Worm (Caenorhabditis elegans): ENCODE data around the gene smi-1.

The smi-1 gene

ce11 chrIII:1860129-1860528 lies 18.0 kb upstream of the smi-1 start, which contains the start of gene ttc-7:
ttc-7 (plus strand) TSS chrIII:1860429.
- no peak for TF ChIP-seq hlh-26 (GFP tag; conservative IDR thresholded peaks at IDR 0.05)
- no peak for TF ChIP-seq dpff-1 (tag; optimal IDR thresholded peaks at IDR 0.05)
- no peak for TF ChIP-seq ets-4 (GFP tag; optimal IDR thresholded peaks at IDR 0.05)
- no peak for TF ChIP-seq lin-26 (GFP tag; IDR thresholded peaks at IDR 0.05)
- no peak for TF ChIP-seq ceh-40 (GFP tag; IDR thresholded peaks at IDR 0.05)
- TF ChIP-seq zfh-2 (GFP tag; conservative IDR thresholded peaks at IDR 0.05) = no peak
- TF ChIP-seq F23B12.7 (tag; optimal IDR thresholded peaks at IDR 0.05; ENCODE audit: insufficient read depth) = no peak
- TF ChIP-seq pha-4 (tag; optimal IDR thresholded peaks at IDR 0.05) = no peak
- TF ChIP-seq nhr-80 (tag; optimal IDR thresholded peaks at IDR 0.05) = no peak
- no peak for TF ChIP-seq T07F8.4 (tag; optimal IDR thresholded peaks at IDR 0.05)
- no peak for TF ChIP-seq repo-1 (tag; optimal IDR thresholded peaks at IDR 0.05)
- no peak for TF ChIP-seq F57C9.4 (tag; optimal IDR thresholded peaks at IDR 0.05)
- no peak for TF ChIP-seq hrde-1 (tag; optimal IDR thresholded peaks at IDR 0.05; ENCODE audit: borderline replicate concordance)
- no peak for TF ChIP-seq nfya-2 (GFP tag; IDR thresholded peaks at IDR 0.05)

- no peak for TF ChIP-seq mel-28 (tag; optimal IDR thresholded peaks at IDR 0.05; ENCODE audit: borderline replicate concordance)
- TF ChIP-seq ztf-18 (tag; optimal IDR thresholded peaks at IDR 0.05) = no peak
- TF ChIP-seq lin-54 (GFP tag; optimal IDR thresholded peaks at IDR 0.05) = no peak
- TF ChIP-seq F23B12.7 (tag; optimal IDR thresholded peaks at IDR 0.05; ENCODE audit: insufficient read depth) = no peak
- TF ChIP-seq egrh-3 (GFP tag; IDR thresholded peaks at IDR 0.05) = no peak
- TF ChIP-seq dpff-1 (tag; optimal IDR thresholded peaks at IDR 0.05) = no peak
- TF ChIP-seq attf-6 (GFP tag; IDR thresholded peaks at IDR 0.05) = no peak
- TF ChIP-seq repo-1 (tag; optimal IDR thresholded peaks at IDR 0.05) = no peak
- no peak for TF ChIP-seq cebp-2 (GFP tag; IDR thresholded peaks at IDR 0.05)
- no peak for TF ChIP-seq lir-1 (GFP tag; conservative IDR thresholded peaks at IDR 0.05)
- TF ChIP-seq sdz-38 (tag; optimal IDR thresholded peaks at IDR 0.05) = no peak
- TF ChIP-seq hmg-20 (GFP tag; IDR thresholded peaks at IDR 0.05) = no peak
Measured at ce11 chrIII:1876267-1876865, 1.8 kb upstream of the smi-1 start.

DNA sequence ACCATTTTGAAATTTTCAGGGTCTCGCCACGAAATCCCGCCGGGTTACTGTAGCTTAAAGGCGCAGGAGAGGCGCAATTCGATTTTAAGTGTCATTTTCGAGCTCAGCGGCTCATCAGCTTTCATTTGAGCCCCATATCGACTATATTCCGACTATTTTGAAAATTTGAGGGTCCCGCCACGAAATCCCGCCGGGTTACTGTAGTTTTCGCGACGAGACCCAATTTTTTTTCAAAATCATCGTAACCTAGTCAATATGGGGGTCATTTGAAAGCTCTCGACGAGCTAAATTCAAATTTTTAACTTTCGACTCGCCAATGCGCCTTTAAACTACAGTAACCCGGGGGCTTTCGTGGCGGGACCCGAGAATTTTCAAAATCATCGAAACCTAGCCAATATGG lies 976 bp upstream of the smi-1 start:
- TF ChIP-seq F49E8.2 (tag; optimal IDR thresholded peaks at IDR 0.05; ENCODE audit: insufficient read depth) = no peak
- no peak for TF ChIP-seq rpc-1 (optimal IDR thresholded peaks at IDR 0.05)
- TF ChIP-seq rpc-1 (tag; optimal IDR thresholded peaks at IDR 0.05) = no peak
- no peak for TF ChIP-seq cebp-1 (GFP tag; IDR thresholded peaks at IDR 0.05)
- peak; percentile 0 for TF ChIP-seq cebp-1 (tag; optimal IDR thresholded peaks at IDR 0.05)
- TF ChIP-seq F33H1.4 (GFP tag; IDR thresholded peaks at IDR 0.05) = peak; percentile 69
- no peak for TF ChIP-seq lin-40 (tag; optimal IDR thresholded peaks at IDR 0.05)
- no peak for TF ChIP-seq hlh-26 (GFP tag; conservative IDR thresholded peaks at IDR 0.05)
- TF ChIP-seq K12H6.12 (tag; optimal IDR thresholded peaks at IDR 0.05) = no peak
- no peak for TF ChIP-seq F23B12.7 (tag; optimal IDR thresholded peaks at IDR 0.05; ENCODE audit: insufficient read depth)
- TF ChIP-seq lsl-1 (GFP tag; optimal IDR thresholded peaks at IDR 0.05) = peak; percentile 59
- 0 out of 2 replicates have a peak, but pooled peaks have one; percentile 15 for TF ChIP-seq lin-26 (GFP tag; IDR thresholded peaks at IDR 0.05)
- 0 out of 2 replicates have a peak, but pooled peaks have one; percentile 18 for TF ChIP-seq dox-1 (GFP tag; IDR thresholded peaks at IDR 0.05)
- TF ChIP-seq hmg-1.2 (GFP tag; IDR thresholded peaks at IDR 0.05) = 0 out of 2 replicates have a peak, but pooled peaks have one; percentile 8

DNA sequence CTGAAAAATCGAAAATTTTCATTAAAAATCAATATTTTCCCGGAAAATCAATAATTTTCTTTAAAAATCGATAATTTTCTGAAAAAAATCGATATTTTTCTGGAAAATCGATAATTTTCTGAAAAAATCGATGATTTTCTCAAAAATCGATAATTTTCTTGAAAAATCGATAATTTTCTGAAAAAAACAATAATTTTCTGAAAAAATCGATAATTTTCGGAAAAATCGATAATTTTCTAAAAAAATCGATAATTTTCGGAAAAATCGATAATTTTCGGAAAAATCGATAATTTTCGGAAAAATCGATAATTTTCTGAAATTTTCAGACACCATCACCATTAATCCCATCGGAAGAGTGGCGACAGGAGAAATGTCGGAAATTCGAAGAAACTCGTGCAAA lies 753 bp downstream of the smi-1 start:
- TF ChIP-seq ceh-27 (GFP tag; optimal IDR thresholded peaks at IDR 0.05) = no peak
- no peak for TF ChIP-seq nfya-2 (GFP tag; IDR thresholded peaks at IDR 0.05)
- no peak for TF ChIP-seq nhr-179 (tag; optimal IDR thresholded peaks at IDR 0.05)
- TF ChIP-seq hmg-1.2 (GFP tag; IDR thresholded peaks at IDR 0.05) = no peak
